Worm (Caenorhabditis elegans) whole organism, L4/young adult: ENCODE results near the gene E02A10.3.

ENCODE experiments used
- W03F9.2 ChIP-seq: fragments of 150-350 bp; optimal IDR thresholded peaks from 2 replicates; lab custom pipeline; 2014; ENCODE audit warnings: missing biosample characterization, missing genetic modification characterization
- dao-5 ChIP-seq: sonication (generic microtip); optimal IDR thresholded peaks from 2 replicates; lab custom pipeline; 2016; ENCODE audit warnings: missing genotype, missing genetic modification characterization, moderate library complexity, missing compliant biosample characterization
- him-1 ChIP-seq: sonication (generic microtip); optimal IDR thresholded peaks from 2 replicates; lab custom pipeline; 2016; ENCODE audit warnings: missing genotype, missing genetic modification reagents, missing genetic modification characterization, missing compliant biosample characterization

Gene E02A10.3

DNA sequence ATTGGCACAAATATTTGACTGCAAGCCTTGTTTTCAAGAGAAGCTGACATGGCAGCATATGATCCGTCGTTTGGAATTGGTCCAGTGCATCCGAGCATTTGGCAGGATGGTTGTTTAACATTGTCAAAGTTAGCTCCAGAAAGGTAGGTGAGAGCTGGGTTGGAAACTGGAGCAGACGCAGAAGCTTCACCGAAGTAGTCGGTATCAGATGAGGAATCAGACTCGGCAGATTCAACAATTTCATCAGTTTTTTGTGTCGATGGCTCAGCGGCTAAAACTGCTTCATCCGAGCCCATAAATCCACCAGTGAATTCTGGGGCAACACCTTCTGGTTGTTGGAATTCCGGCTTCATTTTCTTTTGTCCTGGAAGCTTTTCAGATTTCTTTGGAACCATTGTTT, 29.8 kb upstream of the E02A10.3 start:
- TF ChIP-seq him-1 (tag; lab: Kevin White, UChicago): no peak
- TF ChIP-seq W03F9.2 (tag; lab: Kevin White, UChicago): no peak
- TF ChIP-seq dao-5 (tag; lab: Kevin White, UChicago): no peak

DNA sequence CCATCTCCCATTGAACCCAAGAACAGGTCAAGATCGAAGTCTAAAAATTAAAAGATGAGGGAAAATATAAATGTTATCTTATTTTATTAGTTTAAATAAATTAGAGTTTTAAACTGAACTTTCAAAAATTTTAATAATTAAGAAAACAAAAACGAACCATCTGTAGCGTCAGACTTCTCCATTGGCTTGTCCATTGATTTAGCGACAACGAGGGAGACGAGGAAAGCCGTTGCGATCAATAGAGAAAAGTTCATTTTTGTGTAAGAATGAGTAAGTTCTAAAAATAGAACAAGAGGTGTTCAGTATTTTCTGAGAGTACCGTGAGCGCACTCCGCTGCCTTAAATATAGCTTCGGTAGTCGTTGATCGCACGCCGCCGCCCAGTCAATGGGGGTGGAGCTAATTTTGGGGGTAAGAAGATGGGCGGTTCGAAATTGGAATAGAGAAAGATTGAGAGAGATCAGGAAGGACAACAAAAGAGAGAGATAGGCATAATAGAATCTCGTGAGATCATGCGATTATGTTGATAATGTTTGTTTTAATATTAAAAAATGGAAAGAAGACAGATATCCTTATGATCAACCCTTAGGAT, 29.3 kb upstream of the E02A10.3 start, which contains the start of gene F45D3.3:
TSS of gene F45D3.3 (minus strand) at position 350 of the 591 bp plus-strand sequence.
- TF ChIP-seq dao-5 (tag; lab: Kevin White, UChicago) (no peak), W03F9.2 (tag; lab: Kevin White, UChicago) (no peak), him-1 (tag; lab: Kevin White, UChicago) (no peak)

DNA sequence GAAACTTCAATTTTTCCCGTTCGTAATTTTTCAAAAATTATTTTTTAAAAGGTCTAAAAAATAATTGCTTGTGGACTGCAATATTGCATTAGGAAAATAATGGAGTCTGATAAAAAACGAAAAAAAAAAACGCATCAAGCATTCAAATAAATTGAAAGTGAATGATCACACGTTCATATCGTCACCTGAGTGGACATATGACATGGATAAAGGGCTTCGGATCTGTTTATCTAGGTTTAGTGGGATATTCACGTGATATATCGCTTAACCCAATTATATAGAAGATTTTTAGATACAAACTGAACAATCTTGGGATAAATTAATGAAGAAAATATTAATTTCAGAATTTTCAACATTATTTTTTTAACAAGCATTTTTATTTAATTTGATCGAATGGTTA, 28.6 kb upstream of the E02A10.3 start:
- TF ChIP-seq him-1 (tag; lab: Kevin White, UChicago) (no peak), dao-5 (tag; lab: Kevin White, UChicago) (no peak), W03F9.2 (tag; lab: Kevin White, UChicago) (no peak)

DNA sequence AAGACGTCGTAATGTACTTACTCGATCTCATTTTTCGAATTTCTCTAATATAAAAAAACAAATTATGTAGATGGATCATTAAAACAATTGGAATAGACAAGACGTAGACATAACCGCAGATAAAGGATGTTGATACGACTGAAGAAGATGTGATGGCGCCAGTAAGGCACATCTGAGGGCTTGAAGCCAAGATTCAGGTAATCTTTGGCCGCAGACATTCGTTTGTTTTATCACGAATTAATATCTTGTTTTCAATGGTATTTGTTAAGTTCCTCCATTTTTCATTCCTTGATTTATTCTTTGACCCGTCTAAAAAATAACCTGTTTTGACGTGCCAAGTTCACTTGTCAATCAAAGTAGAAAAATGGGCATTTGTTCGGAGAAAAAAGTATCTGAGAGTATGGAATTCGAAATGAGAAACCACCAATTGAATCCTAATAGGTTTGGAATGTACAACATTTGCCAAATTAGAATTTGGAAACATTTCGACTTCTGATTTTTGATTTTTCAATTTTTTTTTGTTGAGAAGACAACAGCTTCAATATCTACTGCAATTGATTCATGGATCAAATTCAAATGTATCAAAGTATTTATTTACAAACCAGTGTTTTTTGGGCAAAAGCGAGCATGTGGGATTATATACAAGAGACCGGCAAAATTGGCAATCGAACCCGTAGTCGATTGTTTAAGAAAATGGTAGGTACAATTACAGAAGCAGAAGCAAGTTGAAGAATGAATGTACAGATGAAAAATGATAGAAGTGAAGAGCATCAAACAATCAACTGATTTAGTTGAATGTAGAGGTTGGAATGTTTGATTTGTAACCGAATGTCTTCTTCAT, 27.5 kb upstream of the E02A10.3 start:
- TF ChIP-seq dao-5 (tag; lab: Kevin White, UChicago): no peak
- no peak for TF ChIP-seq W03F9.2 (tag; lab: Kevin White, UChicago)
- TF ChIP-seq him-1 (tag; lab: Kevin White, UChicago): no peak

DNA sequence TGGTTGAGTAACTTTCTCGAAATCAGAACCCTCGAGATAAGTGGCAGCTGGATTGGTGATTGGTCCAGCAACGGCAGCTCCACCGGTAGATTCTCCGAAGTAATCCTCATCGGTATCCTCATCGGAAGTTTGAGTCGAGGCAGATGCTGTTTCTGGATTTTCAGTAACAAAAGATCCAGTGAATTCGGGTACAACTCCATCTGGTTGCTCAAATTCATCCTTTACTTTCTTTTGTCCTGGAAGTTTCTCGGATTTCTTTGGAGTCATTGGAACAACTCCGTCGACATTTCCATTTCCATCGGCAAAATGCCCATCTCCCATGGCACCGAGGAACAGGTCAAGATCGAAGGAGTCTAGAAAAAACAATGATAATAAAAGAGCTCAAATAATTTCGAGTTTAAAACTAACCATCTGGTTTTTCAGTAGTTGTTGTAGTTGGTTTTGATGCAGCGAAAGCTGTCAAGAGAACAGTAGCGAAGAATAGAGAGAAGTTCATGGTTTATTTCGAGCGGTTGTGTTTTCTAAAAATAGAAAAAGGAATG, 26.7 kb upstream of the E02A10.3 start, which contains the start of gene F45D3.4:
TSS of gene F45D3.4 (minus strand) at position 521 of the 542 bp plus-strand sequence.
- no peak for TF ChIP-seq W03F9.2 (tag; lab: Kevin White, UChicago)

DNA sequence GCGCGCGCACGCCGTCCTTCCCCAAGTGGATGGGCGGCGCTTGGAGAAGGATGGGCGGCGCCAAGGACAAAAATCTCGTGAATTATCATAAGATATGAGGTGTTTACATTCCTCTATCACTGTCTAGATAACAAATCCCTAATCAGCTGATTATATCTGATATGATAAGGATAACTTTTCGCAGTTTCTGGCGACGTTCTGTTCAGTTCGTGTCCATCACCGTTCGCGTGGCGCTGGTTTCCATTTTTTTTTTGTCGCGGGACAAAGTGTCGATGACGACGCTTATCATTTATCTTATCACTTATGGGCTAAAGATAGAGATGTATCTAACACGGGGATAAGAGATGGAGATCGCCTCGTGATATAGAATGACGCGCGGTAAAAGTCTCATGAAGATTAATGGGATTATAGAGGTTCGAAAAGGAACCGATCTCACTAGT, 26.1 kb upstream of the E02A10.3 start:
- TF ChIP-seq dao-5 (tag; lab: Kevin White, UChicago): no peak

DNA sequence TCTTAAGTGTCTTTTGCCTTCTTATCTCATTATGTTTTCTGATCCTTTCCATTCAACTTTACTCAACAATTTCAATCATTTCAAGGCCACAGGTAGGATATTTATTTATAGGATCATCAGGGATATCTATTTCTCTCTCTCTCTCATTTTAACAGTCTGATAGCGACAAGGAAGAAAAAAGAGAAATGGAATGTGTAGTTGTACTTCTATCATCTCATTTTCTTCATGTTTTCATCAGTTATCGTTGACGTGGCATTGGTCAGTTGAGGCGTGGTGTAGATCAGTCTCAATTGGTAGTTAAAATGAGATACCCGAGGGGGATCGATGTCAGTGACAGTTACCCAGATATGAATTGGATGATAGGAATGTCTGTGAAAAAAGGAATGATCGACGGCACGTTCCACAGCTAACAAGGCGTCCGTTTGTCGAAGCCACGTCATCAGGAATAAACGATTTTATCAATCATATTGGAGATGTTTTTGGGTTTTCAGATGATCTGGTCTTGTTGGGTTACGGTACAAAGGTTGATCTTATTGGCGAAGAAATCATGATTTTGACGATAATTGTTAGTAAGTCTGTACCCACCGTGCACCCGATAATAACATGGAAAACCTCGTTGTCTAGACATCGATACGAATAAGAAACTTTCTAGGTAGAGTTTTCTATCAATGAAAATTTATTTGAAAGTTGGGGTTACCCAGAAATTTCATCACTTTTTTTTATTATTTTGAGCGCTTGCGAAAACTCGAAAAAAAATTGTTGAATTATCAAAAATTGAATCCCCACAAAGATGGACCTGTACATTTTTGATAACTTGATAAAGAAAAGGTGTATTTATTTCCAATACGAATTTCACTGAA, 25.0 kb upstream of the E02A10.3 start:
- TF ChIP-seq W03F9.2 (tag; lab: Kevin White, UChicago): no peak
- TF ChIP-seq him-1 (tag; lab: Kevin White, UChicago): no peak
- no peak for TF ChIP-seq dao-5 (tag; lab: Kevin White, UChicago)

DNA sequence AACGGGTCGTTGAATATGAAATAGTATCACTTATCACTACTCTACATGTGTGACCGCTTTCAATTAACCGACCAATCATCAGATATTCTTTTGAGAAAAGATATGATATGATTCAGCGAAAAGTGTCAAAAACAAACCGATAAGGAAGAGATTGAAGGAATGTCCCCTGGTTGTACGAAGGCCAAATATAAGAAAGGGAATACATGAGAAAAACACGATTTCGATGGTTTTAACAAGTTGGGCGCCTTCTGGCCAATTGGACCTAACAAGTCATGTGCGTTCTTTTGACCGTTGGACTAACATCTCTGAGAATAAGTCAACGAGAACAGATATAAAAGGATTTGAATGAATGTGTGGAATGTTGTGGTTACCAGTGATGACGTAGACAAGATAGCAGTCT, 23.5 kb upstream of the E02A10.3 start:
- TF ChIP-seq W03F9.2 (tag; lab: Kevin White, UChicago): no peak
- TF ChIP-seq dao-5 (tag; lab: Kevin White, UChicago): no peak
- TF ChIP-seq him-1 (tag; lab: Kevin White, UChicago): no peak

DNA sequence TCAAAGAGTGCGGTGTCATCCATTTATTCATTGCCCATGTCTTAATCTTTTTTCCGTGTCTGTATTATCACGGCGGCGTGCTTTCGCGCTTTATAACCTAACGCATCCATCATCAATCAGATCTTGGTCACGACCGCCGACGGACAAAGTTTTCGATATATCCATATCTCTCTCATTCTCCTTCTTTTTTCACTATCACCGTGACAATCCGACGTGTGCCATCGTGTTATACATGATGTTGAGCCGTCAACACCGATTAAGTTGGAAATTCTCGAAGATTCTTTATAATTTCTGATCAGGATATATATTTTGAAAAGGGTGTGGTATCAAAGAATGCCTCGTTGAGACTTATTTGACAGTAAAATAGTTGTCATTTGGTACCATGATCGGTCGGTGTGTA, 22.5 kb upstream of the E02A10.3 start:
- no peak for TF ChIP-seq him-1 (tag; lab: Kevin White, UChicago)
- TF ChIP-seq W03F9.2 (tag; lab: Kevin White, UChicago): no peak
- no peak for TF ChIP-seq dao-5 (tag; lab: Kevin White, UChicago)

DNA sequence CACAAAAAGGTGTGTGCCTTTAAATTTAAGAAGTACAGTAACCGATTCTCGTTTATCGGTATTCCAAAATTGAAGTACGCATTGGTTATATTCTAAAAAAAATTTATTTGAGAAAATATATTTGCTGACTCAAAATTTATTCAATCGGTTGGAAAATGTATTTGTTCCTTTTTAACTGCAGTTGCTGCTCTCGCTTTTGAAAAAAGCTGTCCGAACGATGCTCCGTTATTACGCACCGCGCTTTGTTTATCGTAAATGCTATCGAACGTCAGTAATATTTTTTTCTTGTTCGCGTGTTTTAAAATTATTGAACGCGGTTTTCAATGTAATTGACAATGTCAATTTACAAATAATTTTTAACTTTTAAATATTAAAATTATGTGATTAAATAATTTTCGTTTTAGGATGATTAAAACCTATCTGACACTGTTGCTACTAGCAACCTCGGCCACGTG, 19.0 kb upstream of the E02A10.3 start, which contains the start of gene sel-1:
TSS of gene sel-1 (plus strand) at position 405 of the 455 bp plus-strand sequence.
- TF ChIP-seq dao-5 (tag; lab: Kevin White, UChicago) (no peak), him-1 (tag; lab: Kevin White, UChicago) (no peak), W03F9.2 (tag; lab: Kevin White, UChicago) (no peak)

DNA sequence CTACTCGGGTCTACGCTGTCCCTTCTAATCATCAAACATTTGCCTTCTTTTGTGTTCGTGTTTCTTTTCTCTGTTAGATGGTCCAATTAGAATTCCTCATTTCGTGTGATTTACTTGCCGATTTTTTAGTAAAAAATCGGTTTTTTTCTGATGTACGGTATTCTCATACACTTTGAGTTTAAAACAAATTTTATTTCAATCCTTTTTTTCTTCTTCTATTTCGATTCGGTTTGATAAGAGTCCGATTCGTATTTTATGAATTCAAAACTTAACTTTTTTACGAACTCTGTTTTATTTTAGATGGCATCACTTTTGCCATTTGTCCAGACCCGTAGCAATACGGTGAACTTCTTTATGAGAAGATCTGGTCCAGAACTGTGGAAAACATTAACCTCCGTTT, 16.2 kb upstream of the E02A10.3 start, which contains the start of gene mrps-5:
TSS of gene mrps-5 (plus strand) at position 301 of the 400 bp plus-strand sequence.
- no peak for TF ChIP-seq dao-5 (tag; lab: Kevin White, UChicago)

DNA sequence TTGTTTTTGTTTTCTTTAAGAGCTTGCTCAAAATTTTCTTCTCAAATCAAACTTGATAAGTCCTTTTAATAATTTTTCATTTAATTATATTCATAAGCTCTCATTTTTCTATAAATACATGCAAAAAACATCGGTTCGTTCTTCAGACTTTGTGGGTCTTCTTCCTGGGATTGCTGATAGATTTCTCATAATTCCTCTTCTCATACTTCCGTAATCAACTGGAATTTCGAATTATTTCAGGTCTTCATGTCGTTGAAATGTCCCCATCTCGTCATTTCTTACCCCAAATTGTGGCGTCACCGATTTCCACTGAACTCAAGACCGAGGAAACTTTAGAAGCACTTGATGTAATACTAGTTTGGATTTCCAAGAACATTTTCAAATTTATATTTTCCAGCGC, 14.5 kb upstream of the E02A10.3 start:
- no peak for TF ChIP-seq W03F9.2 (tag; lab: Kevin White, UChicago)
- no peak for TF ChIP-seq dao-5 (tag; lab: Kevin White, UChicago)
- TF ChIP-seq him-1 (tag; lab: Kevin White, UChicago): no peak

DNA sequence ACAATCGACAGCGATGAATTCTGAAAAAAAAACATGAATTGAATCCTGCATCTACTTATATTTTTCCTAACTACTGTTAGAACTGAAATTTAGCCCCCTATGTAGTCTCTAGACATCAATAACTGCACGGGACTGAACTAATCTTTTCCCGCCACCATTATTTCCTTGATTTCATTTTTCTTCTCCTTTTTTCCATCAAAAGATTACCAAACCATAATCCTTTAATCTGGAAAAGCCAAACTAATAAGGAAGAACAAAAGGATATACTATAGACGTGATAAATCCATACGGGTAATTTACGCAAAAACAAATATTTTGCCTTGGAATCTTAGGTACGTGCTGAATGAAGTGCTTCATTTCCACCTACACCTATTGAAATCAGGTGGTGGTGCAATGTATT, 12.1 kb upstream of the E02A10.3 start:
- TF ChIP-seq him-1 (tag; lab: Kevin White, UChicago): no peak
- no peak for TF ChIP-seq W03F9.2 (tag; lab: Kevin White, UChicago)
- no peak for TF ChIP-seq dao-5 (tag; lab: Kevin White, UChicago)
